Fruit fly (Drosophila melanogaster) S2 (cell line): Measurements from ENCODE around the gene CG17032.

ENCODE experiments used
- CG8478 ChIP-seq: fragments of >200 bp; optimal IDR thresholded peaks from 2 replicates; lab custom pipeline; 2018
- CTCF ChIP-seq, 2 experiments: fragments of >200 bp; optimal IDR thresholded peaks; 2 replicates each; lab custom pipeline; 2018

DNA sequence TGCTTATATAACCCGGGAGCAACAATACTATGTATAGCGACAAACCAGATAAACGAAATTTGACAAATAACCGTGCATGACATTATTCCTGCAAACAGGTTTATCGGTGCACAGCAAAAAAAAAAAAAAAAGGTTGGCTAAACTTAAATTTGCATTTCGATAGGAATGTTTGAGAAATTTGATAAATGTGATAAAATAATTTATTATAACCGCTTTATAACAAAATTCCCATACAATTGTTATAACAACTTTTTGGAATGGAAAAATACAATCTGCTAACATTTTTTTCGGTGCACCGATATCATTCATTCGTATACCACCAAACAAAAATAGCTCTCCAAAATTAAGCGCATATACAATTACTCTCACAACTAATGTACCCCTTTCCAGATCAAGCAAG, 18.9 kb downstream of the CG17032 start:
- TF ChIP-seq CTCF (optimal IDR thresholded peaks at IDR 0.05; lab: Kevin White, UChicago), result no peak
- no peak for TF ChIP-seq CG8478 (lab: Kevin White, UChicago)
